Worm (Caenorhabditis elegans): ENCODE data around the gene Y39E4B.13.

DNA sequence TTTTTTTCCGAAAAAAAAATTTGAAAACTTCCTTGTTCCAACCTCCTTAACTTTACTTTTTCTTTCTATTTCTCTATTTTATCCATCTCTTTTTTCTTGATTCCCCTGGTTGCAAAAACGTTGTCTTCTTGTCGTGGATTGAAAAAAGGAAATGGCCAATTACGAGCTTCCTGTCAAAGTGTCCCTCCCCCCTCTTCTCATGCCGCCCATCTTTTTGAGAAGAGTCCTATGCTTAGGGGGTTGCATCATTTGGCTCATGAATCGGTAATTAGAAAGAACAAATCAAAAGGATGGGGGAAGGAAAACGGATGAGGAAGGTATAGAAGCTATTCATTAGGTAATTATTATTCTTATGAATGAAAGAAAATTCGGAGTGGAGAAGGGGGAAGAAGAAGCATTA lies 36.2 kb downstream of the Y39E4B.13 start:
- TF ChIP-seq aha-1 (tag; optimal IDR thresholded peaks at IDR 0.05) (no peak), ceh-90 (tag; optimal IDR thresholded peaks at IDR 0.05) (no peak), unc-86 (tag; optimal IDR thresholded peaks at IDR 0.05) (peak; percentile 45)

All from whole organism, L1 larva.